Worm (Caenorhabditis elegans): Measurements from ENCODE around the gene srg-5.

ce11 chrIII:6272868-6273267, 8.5 kb upstream of the srg-5 start, which contains the start of gene C18F10.2:
- TF ChIP-seq ces-1 (GFP tag; optimal IDR thresholded peaks at IDR 0.05) (no peak), mep-1 (tag; optimal IDR thresholded peaks at IDR 0.05) (no peak), snpc-4 (tag; optimal IDR thresholded peaks at IDR 0.05) (no peak), nhr-28 (tag; optimal IDR thresholded peaks at IDR 0.05) (no peak), ham-2 (GFP tag; optimal IDR thresholded peaks at IDR 0.05) (no peak), hlh-1 (tag; optimal IDR thresholded peaks at IDR 0.05) (no peak), lin-13 (tag; optimal IDR thresholded peaks at IDR 0.05) (no peak), M03D4.4 (tag; optimal IDR thresholded peaks at IDR 0.05) (no peak), nhr-237 (tag; optimal IDR thresholded peaks at IDR 0.05) (no peak)

Data from whole organism, mixed stage, embryonic.